Worm (Caenorhabditis elegans) whole organism, young adult: ENCODE measurements around the gene rbm-26.

Experiments used
- B0336.3 ChIP-seq: fragments of 200-800 bp; sonication (Bioruptor generic); IDR thresholded peaks from 2 replicates; pipeline ENCODE4 v1.3.6; 2022; ENCODE audit warnings: missing genetic modification characterization, missing compliant biosample characterization
- D2030.7 ChIP-seq: fragments of 200-800 bp; sonication (Bioruptor generic); IDR thresholded peaks from 2 replicates; pipeline ENCODE4 v1.3.6; 2022; ENCODE audit warnings: missing genetic modification reagents, missing genetic modification characterization, missing compliant biosample characterization
- F23B12.7 ChIP-seq: sonication (generic microtip); optimal IDR thresholded peaks from 2 replicates; lab custom pipeline; 2017; ENCODE audit warnings: missing genetic modification characterization, mild to moderate bottlenecking, missing compliant biosample characterization, antibody characterized with exemption, moderate library complexity; ENCODE audit not compliant: insufficient read depth
- F33H1.4 ChIP-seq: fragments of 200-800 bp; sonication (Bioruptor generic); IDR thresholded peaks from 2 replicates; pipeline ENCODE4 v1.3.6; 2022; ENCODE audit warnings: missing genetic modification reagents, missing genetic modification characterization, missing compliant biosample characterization
- F52B5.7 ChIP-seq: sonication (generic microtip); optimal IDR thresholded peaks from 2 replicates; lab custom pipeline; 2016; ENCODE audit warnings: mild to moderate bottlenecking, missing genetic modification characterization, missing compliant biosample characterization
- Y79H2A.3 ChIP-seq: fragments of 200-800 bp; sonication (Bioruptor generic); conservative IDR thresholded peaks from 2 replicates; pipeline ENCODE4 v1.3.6; 2022; ENCODE audit warnings: missing genetic modification reagents, missing genetic modification characterization, missing compliant biosample characterization
- akir-1 ChIP-seq: fragments of 200-800 bp; sonication (Bioruptor generic); optimal IDR thresholded peaks from 2 replicates; lab custom pipeline; 2018; ENCODE audit warnings: mild to moderate bottlenecking, missing genetic modification characterization, moderate library complexity, missing compliant biosample characterization
- bed-1 ChIP-seq: fragments of 200-800 bp; sonication (Bioruptor generic); IDR thresholded peaks from 2 replicates; pipeline ENCODE4 v1.3.6; 2022; ENCODE audit warnings: missing genetic modification reagents, missing genetic modification characterization, missing compliant biosample characterization
- cebp-1 ChIP-seq, 2 experiments: fragments of 200-800 bp in 1 of 2; sonication (Bioruptor generic) in 1 of 2; sonication (generic microtip) in 1 of 2; IDR thresholded peaks in 1 of 2; optimal IDR thresholded peaks in 1 of 2; 2 replicates each; pipeline versions ENCODE4 v1.3.6 to Lab custom; 2017 to 2022; ENCODE audit warnings: missing compliant biosample characterization in 2 of 2, missing genetic modification characterization in 2 of 2, mild to moderate bottlenecking in 1 of 2, missing genetic modification reagents in 1 of 2, moderate library complexity in 1 of 2
- cebp-2 ChIP-seq: fragments of 200-800 bp; sonication (Bioruptor generic); IDR thresholded peaks from 2 replicates; pipeline ENCODE4 v1.3.6; 2022; ENCODE audit warnings: missing genetic modification characterization, missing compliant biosample characterization
- ceh-91 ChIP-seq: fragments of 200-800 bp; sonication (Bioruptor generic); IDR thresholded peaks from 2 replicates; pipeline ENCODE4 v1.3.6; 2022; ENCODE audit warnings: missing genetic modification reagents, missing genetic modification characterization, missing compliant biosample characterization
- chd-7 ChIP-seq: sonication (generic microtip); optimal IDR thresholded peaks from 2 replicates; lab custom pipeline; 2016; ENCODE audit warnings: mild to moderate bottlenecking, missing genetic modification characterization, moderate library complexity, missing compliant biosample characterization
- dpl-1 ChIP-seq: fragments of 150-350 bp; optimal IDR thresholded peaks from 2 replicates; lab custom pipeline; 2014; ENCODE audit warnings: missing biosample characterization, missing genetic modification reagents, missing genetic modification characterization
- efl-1 ChIP-seq: fragments of 150-350 bp; optimal IDR thresholded peaks from 2 replicates; lab custom pipeline; 2014; ENCODE audit warnings: missing biosample characterization, missing genetic modification reagents, missing genetic modification characterization
- hlh-26 ChIP-seq: fragments of 200-800 bp; sonication (Bioruptor generic); conservative IDR thresholded peaks from 2 replicates; pipeline ENCODE4 v1.3.6; 2022; ENCODE audit warnings: missing genetic modification reagents, missing genetic modification characterization, missing compliant biosample characterization
- lag-1 ChIP-seq: fragments of 200-800 bp; sonication (Bioruptor generic); IDR thresholded peaks from 2 replicates; pipeline ENCODE4 v1.3.6; 2022; ENCODE audit warnings: missing genetic modification reagents, missing genetic modification characterization, missing compliant biosample characterization
- let-526 ChIP-seq: fragments of 200-800 bp; sonication (Bioruptor generic); IDR thresholded peaks from 2 replicates; pipeline ENCODE4 v1.3.6; 2022; ENCODE audit warnings: missing genetic modification reagents, missing genetic modification characterization, missing compliant biosample characterization
- lin-35 ChIP-seq, 3 experiments: fragments of 150-350 bp in 2 of 3; sonication (generic microtip) in 1 of 3; optimal IDR thresholded peaks; 2 replicates each; lab custom pipeline; 2014 to 2018; ENCODE audit warnings: missing biosample characterization in 3 of 3, missing genetic modification characterization in 3 of 3, missing genetic modification reagents in 3 of 3
- lin-54 ChIP-seq: fragments of 200-800 bp; sonication (Bioruptor generic); optimal IDR thresholded peaks from 2 replicates; lab custom pipeline; 2018; ENCODE audit warnings: mild to moderate bottlenecking, missing genetic modification characterization, missing compliant biosample characterization
- lsl-1 ChIP-seq: fragments of 200-800 bp; sonication (Bioruptor generic); optimal IDR thresholded peaks from 2 replicates; lab custom pipeline; 2018; ENCODE audit warnings: mild to moderate bottlenecking, missing genetic modification characterization, moderate library complexity, missing compliant biosample characterization
- madf-6 ChIP-seq: fragments of 200-800 bp; sonication (Bioruptor generic); IDR thresholded peaks from 2 replicates; pipeline ENCODE4 v1.3.6; 2022; ENCODE audit warnings: missing genetic modification reagents, missing genetic modification characterization, missing compliant biosample characterization
- madf-8 ChIP-seq: fragments of 200-800 bp; sonication (Bioruptor generic); conservative IDR thresholded peaks from 2 replicates; pipeline ENCODE4 v1.3.6; 2022; ENCODE audit warnings: missing genetic modification reagents, missing genetic modification characterization, missing compliant biosample characterization
- mcd-1 ChIP-seq: fragments of 200-800 bp; sonication (Bioruptor generic); IDR thresholded peaks from 2 replicates; pipeline ENCODE4 v1.3.6; 2022; ENCODE audit warnings: missing genetic modification reagents, missing genetic modification characterization, missing compliant biosample characterization
- nfyb-1 ChIP-seq: fragments of 200-800 bp; sonication (Bioruptor generic); IDR thresholded peaks from 2 replicates; pipeline ENCODE4 v1.3.6; 2022; ENCODE audit warnings: missing genetic modification reagents, missing genetic modification characterization, missing compliant biosample characterization
- nhr-120 ChIP-seq: fragments of 200-800 bp; sonication (Bioruptor generic); IDR thresholded peaks from 2 replicates; pipeline ENCODE4 v1.3.6; 2022; ENCODE audit warnings: missing genetic modification characterization, missing compliant biosample characterization
- pbrm-1 ChIP-seq: fragments of 200-800 bp; sonication (Bioruptor generic); IDR thresholded peaks from 2 replicates; pipeline ENCODE4 v1.3.6; 2022; ENCODE audit warnings: missing genetic modification reagents, missing genetic modification characterization, missing compliant biosample characterization
- repo-1 ChIP-seq: sonication (generic microtip); optimal IDR thresholded peaks from 2 replicates; lab custom pipeline; 2017; ENCODE audit warnings: mild to moderate bottlenecking, missing genetic modification characterization, missing compliant biosample characterization
- rpc-1 ChIP-seq, 2 experiments: fragments of 150-350 bp in 1 of 2; sonication (generic microtip) in 1 of 2; optimal IDR thresholded peaks; 2 replicates each; lab custom pipeline; 2014 to 2018; ENCODE audit warnings: missing biosample characterization in 1 of 2, missing genetic modification characterization in 1 of 2, missing genetic modification reagents in 1 of 2, missing genotype in 1 of 2
- snpc-1.1 ChIP-seq: sonication (generic microtip); optimal IDR thresholded peaks from 2 replicates; lab custom pipeline; 2017; ENCODE audit warnings: missing genetic modification characterization, mild to moderate bottlenecking, missing compliant biosample characterization, antibody characterized with exemption, moderate library complexity, missing genotype, missing genetic modification reagents; ENCODE audit not compliant: insufficient read depth
- snpc-1.3 ChIP-seq: sonication (generic microtip); optimal IDR thresholded peaks from 2 replicates; lab custom pipeline; 2017; ENCODE audit warnings: missing genetic modification characterization, mild to moderate bottlenecking, missing compliant biosample characterization, antibody characterized with exemption, moderate library complexity, missing genotype, missing genetic modification reagents; ENCODE audit not compliant: insufficient read depth
- snpc-3.4 ChIP-seq: sonication (generic microtip); optimal IDR thresholded peaks from 2 replicates; lab custom pipeline; 2017; ENCODE audit warnings: missing genetic modification characterization, mild to moderate bottlenecking, missing compliant biosample characterization, antibody characterized with exemption, moderate library complexity, missing genotype, missing genetic modification reagents
- tbx-9 ChIP-seq: sonication (generic microtip); optimal IDR thresholded peaks from 2 replicates; lab custom pipeline; 2016; ENCODE audit warnings: borderline replicate concordance, missing genetic modification characterization, inconsistent platforms, missing compliant biosample characterization

Gene rbm-26

DNA sequence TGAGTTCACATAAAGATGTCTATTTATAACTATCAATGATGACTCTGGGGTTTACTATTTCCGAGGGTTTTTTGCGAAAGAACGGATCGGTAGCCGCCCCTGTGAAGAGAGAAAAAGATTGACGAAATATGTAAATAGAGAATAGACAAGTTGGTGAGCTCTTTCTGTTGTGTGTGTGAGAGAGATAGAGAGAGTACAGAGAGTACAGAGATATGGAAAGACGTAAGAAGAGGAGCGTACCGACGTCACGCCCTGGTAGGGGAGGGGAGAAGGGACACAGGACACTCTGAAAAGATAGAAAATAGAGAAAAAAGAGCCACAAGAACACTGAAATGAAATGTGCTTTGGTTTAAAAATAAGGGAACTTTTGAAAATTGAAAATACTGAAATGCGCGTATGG lies 23.1 kb upstream of the rbm-26 start (continued):
- TF ChIP-seq F52B5.7 (tag; lab: Kevin White, UChicago) (no peak), chd-7 (tag; lab: Kevin White, UChicago) (no peak), cebp-1 (GFP tag; IDR thresholded peaks at IDR 0.05; lab: Robert Waterston, UW) (no peak), cebp-1 (tag; optimal IDR thresholded peaks at IDR 0.05; lab: Kevin White, UChicago) (peak; percentile 67), akir-1 (GFP tag; lab: Kevin White, UChicago) (no peak), rpc-1 (optimal IDR thresholded peaks at IDR 0.05; lab: Kevin White, UChicago) (no peak), rpc-1 (tag; optimal IDR thresholded peaks at IDR 0.05; lab: Kevin White, UChicago) (no peak)

DNA sequence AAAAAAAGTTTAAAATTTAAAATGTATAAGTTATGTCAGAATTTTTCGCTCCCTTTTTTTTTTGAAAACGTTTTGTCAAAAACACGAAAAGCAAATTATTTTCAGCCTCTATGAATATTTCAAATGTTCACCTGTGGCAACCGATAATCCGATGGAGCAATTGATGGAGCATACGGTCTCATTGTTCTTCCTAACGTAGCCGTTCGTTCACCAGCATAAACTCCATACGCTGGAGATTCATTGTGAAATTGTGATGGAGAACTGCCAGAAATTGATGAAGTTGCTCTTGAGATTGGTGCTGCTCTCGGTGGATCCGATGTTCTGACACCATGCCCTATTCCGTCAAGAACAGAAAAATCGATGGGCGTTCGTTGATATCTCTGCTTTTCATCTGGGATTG lies 19.5 kb upstream of the rbm-26 start:
- TF ChIP-seq pbrm-1 (GFP tag; lab: Robert Waterston, UW) (no peak), rpc-1 (optimal IDR thresholded peaks at IDR 0.05; lab: Kevin White, UChicago) (no peak), rpc-1 (tag; optimal IDR thresholded peaks at IDR 0.05; lab: Kevin White, UChicago) (no peak), cebp-2 (GFP tag; lab: Robert Waterston, UW) (no peak), B0336.3 (GFP tag; lab: Robert Waterston, UW) (no peak), F23B12.7 (tag; lab: Kevin White, UChicago) (no peak), tbx-9 (tag; lab: Kevin White, UChicago) (no peak), hlh-26 (no peak), lag-1 (GFP tag; lab: Robert Waterston, UW) (no peak), repo-1 (tag; lab: Kevin White, UChicago) (no peak), lsl-1 (no peak), nfyb-1 (GFP tag; lab: Robert Waterston, UW) (no peak), snpc-1.3 (no peak)

DNA sequence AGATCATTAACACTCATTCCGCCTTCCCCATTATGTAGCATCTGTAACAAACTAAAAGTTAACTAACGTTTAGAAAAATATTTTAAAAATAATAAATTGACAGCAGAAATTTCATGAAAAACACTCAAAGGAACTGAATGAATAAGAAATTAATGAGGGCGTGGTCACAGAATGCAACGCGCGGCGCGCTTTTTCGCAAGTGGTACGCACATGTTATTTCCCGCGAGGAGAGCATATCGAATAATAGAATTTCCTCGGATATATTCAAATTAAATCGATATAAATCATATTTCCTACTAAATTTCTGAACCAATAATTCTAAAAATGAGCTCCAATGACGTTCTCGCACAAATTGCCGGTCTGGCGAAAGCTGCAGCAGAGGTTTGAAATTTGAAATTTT lies 18.7 kb upstream of the rbm-26 start, which contains the start of the genes abi-1 and arle-14:
abi-1 (minus strand) TSS at position 51 of the 400 bp plus-strand sequence.
arle-14 (plus strand) TSS at position 217 of the 400 bp plus-strand sequence.
- TF ChIP-seq madf-6 (GFP tag; lab: Robert Waterston, UW) = peak; percentile 75; the same call in 1 of the 2 replicates
- peak; percentile 51 for TF ChIP-seq snpc-1.1 (tag; lab: Kevin White, UChicago)
- peak; percentile 33 for TF ChIP-seq lsl-1
- TF ChIP-seq madf-8 (GFP tag; lab: Robert Waterston, UW) = 0 out of 2 replicates have a peak, but pooled peaks have one; percentile 18
- TF ChIP-seq Y79H2A.3 (GFP tag; lab: Robert Waterston, UW) = no peak
- 0 out of 2 replicates have a peak, but pooled peaks have one; percentile 25 for TF ChIP-seq mcd-1 (GFP tag; lab: Robert Waterston, UW)
- peak; percentile 43; the same call in 1 of the 2 replicates for TF ChIP-seq F33H1.4 (GFP tag; lab: Robert Waterston, UW)
- TF ChIP-seq D2030.7 (GFP tag; lab: Robert Waterston, UW) = peak; percentile 16; the same call in 1 of the 2 replicates
- TF ChIP-seq bed-1 = no peak
- peak; percentile 23 for TF ChIP-seq dpl-1 (GFP tag; lab: Kevin White, UChicago)
- 0 out of 2 replicates have a peak, but pooled peaks have one; percentile 16 for TF ChIP-seq ceh-91 (GFP tag; lab: Robert Waterston, UW)
- peak; percentile 81 for TF ChIP-seq efl-1 (GFP tag; lab: Kevin White, UChicago)
- no peak for TF ChIP-seq nhr-120 (GFP tag; lab: Robert Waterston, UW)
- no peak for TF ChIP-seq lin-35 (GFP tag; optimal IDR thresholded peaks at IDR 0.05; lab: Kevin White, UChicago)
- no peak for TF ChIP-seq let-526 (GFP tag; lab: Robert Waterston, UW)
- TF ChIP-seq lin-54 (GFP tag; lab: Kevin White, UChicago) = peak; percentile 7
- peak; percentile 29 for TF ChIP-seq snpc-3.4 (tag; lab: Kevin White, UChicago)
